Fruit fly (Drosophila melanogaster) whole organism, prepupa: Measurements from ENCODE around the gene alt.

Experiments
- Blimp-1 ChIP-seq: fragments of 200-800 bp; sonication (Bioruptor generic); optimal IDR thresholded peaks from 3 replicates; lab custom pipeline; 2017; ENCODE audit warnings: missing biosample characterization, missing genetic modification characterization, mild to moderate bottlenecking, moderate library complexity, missing genetic modification reagents
- CG10631 ChIP-seq: fragments of 200-800 bp; sonication (Bioruptor generic); optimal IDR thresholded peaks from 2 replicates; lab custom pipeline; 2016; ENCODE audit warnings: missing biosample characterization, missing genetic modification characterization
- CG11294 ChIP-seq: fragments of 200-800 bp; sonication (Bioruptor generic); IDR thresholded peaks from 2 replicates; pipeline ENCODE4 v1.3.6; 2022; ENCODE audit warnings: missing biosample characterization, missing genetic modification characterization
- CG3032 ChIP-seq: fragments of 200-800 bp; optimal IDR thresholded peaks from 2 replicates; lab custom pipeline; 2019; ENCODE audit warnings: missing biosample characterization, mild to moderate bottlenecking, missing genetic modification characterization, moderate library complexity
- CG32006 ChIP-seq: fragments of 200-800 bp; sonication (Bioruptor generic); optimal IDR thresholded peaks from 3 replicates; lab custom pipeline; 2017; ENCODE audit warnings: missing biosample characterization, mild to moderate bottlenecking, missing genetic modification characterization
- CG34406 ChIP-seq: fragments of 200-800 bp; sonication (Bioruptor generic); optimal IDR thresholded peaks from 3 replicates; lab custom pipeline; 2016; ENCODE audit warnings: missing biosample characterization, missing genetic modification characterization
- CG6163 ChIP-seq: fragments of 200-800 bp; sonication (Bioruptor generic); IDR thresholded peaks from 3 replicates; pipeline ENCODE4 v1.3.6; 2022; ENCODE audit warnings: missing biosample characterization, missing genetic modification characterization
- CG6276 ChIP-seq: fragments of 200-800 bp; sonication (Bioruptor generic); optimal IDR thresholded peaks from 2 replicates; lab custom pipeline; 2017; ENCODE audit warnings: missing biosample characterization, mild to moderate bottlenecking, missing genetic modification characterization
- CG6792 ChIP-seq: fragments of 200-800 bp; sonication (Bioruptor generic); optimal IDR thresholded peaks from 3 replicates; lab custom pipeline; 2016; ENCODE audit warnings: missing biosample characterization, missing genetic modification characterization
- CG6808 ChIP-seq: fragments of 200-800 bp; sonication (Bioruptor generic); optimal IDR thresholded peaks from 3 replicates; lab custom pipeline; 2017; ENCODE audit warnings: missing biosample characterization, missing genetic modification characterization, mild to moderate bottlenecking, moderate library complexity, missing genetic modification reagents
- CG6854 ChIP-seq: fragments of 200-800 bp; sonication (Bioruptor generic); optimal IDR thresholded peaks from 2 replicates; lab custom pipeline; 2017; ENCODE audit warnings: missing biosample characterization, mild to moderate bottlenecking, missing genetic modification characterization
- CG7368 ChIP-seq: fragments of 200-800 bp; sonication (Bioruptor generic); optimal IDR thresholded peaks from 3 replicates; lab custom pipeline; 2016; ENCODE audit warnings: missing biosample characterization, missing genetic modification characterization
- CG8632 ChIP-seq: fragments of 200-800 bp; sonication (Bioruptor generic); optimal IDR thresholded peaks from 3 replicates; lab custom pipeline; 2016; ENCODE audit warnings: missing biosample characterization, missing genetic modification characterization
- Eip78C ChIP-seq: fragments of 200-800 bp; sonication (Bioruptor generic); peaks from one replicate; lab custom pipeline; 2016; ENCODE audit warnings: missing biosample characterization, missing genetic modification characterization
- Eip93F ChIP-seq: fragments of 200-800 bp; sonication (Bioruptor generic); optimal IDR thresholded peaks from 2 replicates; lab custom pipeline; 2016; ENCODE audit warnings: missing biosample characterization, mild to moderate bottlenecking, missing genetic modification characterization
- Ets21C ChIP-seq: fragments of 200-800 bp; sonication (Bioruptor generic); optimal IDR thresholded peaks from 3 replicates; lab custom pipeline; 2016; ENCODE audit warnings: missing biosample characterization, missing genetic modification characterization
- Ets96B ChIP-seq: fragments of 200-800 bp; optimal IDR thresholded peaks from 2 replicates; lab custom pipeline; 2019; ENCODE audit warnings: missing biosample characterization, mild to moderate bottlenecking, missing genetic modification characterization, moderate library complexity
- Hr38 ChIP-seq: sonication (Bioruptor generic); optimal IDR thresholded peaks from 2 replicates; lab custom pipeline; 2016; ENCODE audit warnings: missing biosample characterization, missing genetic modification characterization
- Hr4 ChIP-seq: fragments of 200-800 bp; sonication (Bioruptor generic); optimal IDR thresholded peaks from 3 replicates; lab custom pipeline; 2016; ENCODE audit warnings: missing biosample characterization, missing genetic modification characterization
- Met ChIP-seq: fragments of 200-800 bp; sonication (Bioruptor generic); optimal IDR thresholded peaks from 3 replicates; lab custom pipeline; 2016; ENCODE audit warnings: missing biosample characterization, missing genetic modification characterization
- OdsH ChIP-seq: fragments of 200-800 bp; sonication (Bioruptor generic); optimal IDR thresholded peaks from 3 replicates; lab custom pipeline; 2016; ENCODE audit warnings: missing biosample characterization, missing genetic modification characterization
- Sox14 ChIP-seq: fragments of 200-800 bp; sonication (Bioruptor generic); optimal IDR thresholded peaks from 3 replicates; lab custom pipeline; 2016; ENCODE audit warnings: missing biosample characterization, missing genetic modification characterization
- achi ChIP-seq: fragments of 200-800 bp; sonication (Bioruptor generic); optimal IDR thresholded peaks from 3 replicates; lab custom pipeline; 2016; ENCODE audit warnings: missing biosample characterization, missing genetic modification characterization
- acj6 ChIP-seq: fragments of 200-800 bp; sonication (Bioruptor generic); optimal IDR thresholded peaks from 3 replicates; lab custom pipeline; 2016; ENCODE audit warnings: missing biosample characterization, missing genetic modification characterization
- cyc ChIP-seq: fragments of 200-800 bp; sonication (Bioruptor generic); optimal IDR thresholded peaks from 3 replicates; lab custom pipeline; 2016; ENCODE audit warnings: missing biosample characterization, missing genetic modification characterization
- dsx ChIP-seq: fragments of 200-800 bp; optimal IDR thresholded peaks from 3 replicates; lab custom pipeline; 2019; ENCODE audit warnings: missing biosample characterization, mild to moderate bottlenecking, missing genetic modification characterization, moderate library complexity; ENCODE audit not compliant: poor library complexity, severe bottlenecking
- eg ChIP-seq: fragments of 200-800 bp; sonication (Bioruptor generic); IDR thresholded peaks from 3 replicates; pipeline ENCODE4 v1.3.6; 2022; ENCODE audit warnings: missing biosample characterization, missing genetic modification characterization
- esn ChIP-seq: fragments of 200-800 bp; sonication (Bioruptor generic); optimal IDR thresholded peaks from 2 replicates; lab custom pipeline; 2016; ENCODE audit warnings: missing biosample characterization, mild to moderate bottlenecking, missing genetic modification characterization, moderate library complexity
- fd59A ChIP-seq: fragments of 200-800 bp; sonication (Bioruptor generic); optimal IDR thresholded peaks from 2 replicates; lab custom pipeline; 2017; ENCODE audit warnings: missing biosample characterization, mild to moderate bottlenecking, missing genetic modification characterization, missing genetic modification reagents
- fd85E ChIP-seq: fragments of 200-800 bp; sonication (Bioruptor generic); optimal IDR thresholded peaks from 3 replicates; lab custom pipeline; 2016; ENCODE audit warnings: missing biosample characterization, missing genetic modification characterization
- fkh ChIP-seq: fragments of 200-800 bp; sonication (Bioruptor generic); optimal IDR thresholded peaks from 3 replicates; lab custom pipeline; 2017; ENCODE audit warnings: missing biosample characterization, mild to moderate bottlenecking, missing genetic modification characterization, moderate library complexity
- svp ChIP-seq: fragments of 200-800 bp; sonication (Bioruptor generic); peaks from one replicate; lab custom pipeline; 2016; ENCODE audit warnings: missing biosample characterization, missing genetic modification characterization
- vri ChIP-seq: fragments of 200-800 bp; sonication (Bioruptor generic); optimal IDR thresholded peaks from 3 replicates; lab custom pipeline; 2016; ENCODE audit warnings: missing biosample characterization, mild to moderate bottlenecking, missing genetic modification characterization

alt gene

DNA sequence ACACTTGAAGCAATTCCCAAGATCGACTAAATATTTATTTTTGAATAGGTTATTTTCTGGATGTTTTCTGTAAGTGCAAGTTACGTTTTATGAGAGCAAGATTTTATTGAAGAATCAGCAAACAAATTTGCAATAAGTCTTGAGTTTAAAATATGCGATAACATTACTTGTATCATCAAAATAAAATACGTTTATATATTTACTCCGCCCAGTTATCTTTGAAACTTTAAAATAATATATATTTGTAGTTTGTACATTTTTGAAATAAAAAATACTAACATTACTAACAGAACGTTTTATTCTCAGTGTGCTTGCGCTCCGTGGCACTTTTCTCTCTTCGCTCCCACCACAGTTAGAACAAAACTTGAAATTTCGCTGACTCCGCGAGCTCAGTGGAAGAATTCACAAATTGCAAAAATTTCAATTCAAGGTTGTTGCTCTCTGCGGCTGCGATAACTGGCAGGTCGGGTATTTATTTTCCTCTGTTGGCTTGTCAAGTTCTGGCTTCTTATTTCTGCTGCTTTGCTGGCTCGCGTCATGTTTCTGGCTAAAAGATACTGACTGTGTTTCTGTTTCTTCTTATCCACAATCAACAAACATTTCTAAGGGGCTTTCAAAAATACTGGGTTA, 2.8 kb downstream of the alt start (continued):
- peak; percentile 86 for TF ChIP-seq acj6 (GFP tag; lab: Kevin White, UChicago)
- TF ChIP-seq Ets21C (GFP tag; lab: Kevin White, UChicago) = peak; percentile 78
- TF ChIP-seq Sox14 (GFP tag; lab: Kevin White, UChicago) = peak; percentile 89
- TF ChIP-seq fd85E (GFP tag; lab: Kevin White, UChicago) = peak; percentile 39
- TF ChIP-seq CG11294 (GFP tag; lab: Robert Waterston, UW) = 0 out of 2 replicates have a peak, but pooled peaks have one; percentile 60
- TF ChIP-seq CG34406 (GFP tag; lab: Kevin White, UChicago) = peak; percentile 88
- peak; percentile 80 for TF ChIP-seq CG3032
- peak; percentile 89 for TF ChIP-seq CG10631 (GFP tag; lab: Kevin White, UChicago)
- TF ChIP-seq CG6792 (GFP tag; lab: Kevin White, UChicago) = peak; percentile 87
- TF ChIP-seq Hr4 = peak; percentile 87
- peak; percentile 97 for TF ChIP-seq svp (GFP tag; lab: Kevin White, UChicago)
- peak; percentile 90 for TF ChIP-seq Eip93F (GFP tag; lab: Kevin White, UChicago)
- TF ChIP-seq CG7368 (GFP tag; lab: Kevin White, UChicago) = peak; percentile 77
- peak; percentile 84 for TF ChIP-seq vri (GFP tag; lab: Kevin White, UChicago)
- TF ChIP-seq, all 60 proteins: peak for 55

DNA sequence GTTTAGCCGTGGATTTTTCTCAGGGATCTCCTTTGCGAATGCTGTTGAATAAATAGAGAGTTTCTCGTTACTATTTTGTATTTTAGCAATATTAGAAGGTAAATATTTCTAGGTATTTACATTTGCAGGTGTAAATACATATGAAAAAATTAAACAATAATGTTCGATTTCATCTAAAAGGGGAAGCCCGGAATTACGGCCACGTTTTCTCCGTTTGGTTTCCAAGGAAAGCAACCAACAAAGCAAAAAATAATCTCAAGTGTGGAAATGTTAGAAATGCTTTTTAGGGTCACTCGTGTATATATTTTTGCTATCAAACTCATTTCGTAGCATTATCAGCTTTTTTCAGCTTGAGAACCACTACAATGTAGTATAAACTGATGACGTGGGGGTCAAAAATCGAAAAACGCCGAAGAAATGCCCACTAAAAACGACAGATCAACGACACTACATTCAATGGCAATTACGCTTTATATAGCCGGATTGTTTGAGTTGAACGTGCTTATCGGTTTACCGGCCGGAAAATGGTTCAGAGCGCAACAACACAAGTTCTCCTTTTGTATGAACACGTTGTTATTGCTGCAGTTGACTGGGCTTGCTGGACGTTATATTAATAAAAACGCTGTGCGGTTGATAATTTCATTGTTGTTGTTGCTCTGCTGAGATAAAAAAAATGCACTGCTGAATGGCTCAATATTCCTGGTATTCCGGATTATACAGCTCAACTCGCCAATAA, 4.0 kb downstream of the alt start:
- TF ChIP-seq svp (GFP tag; lab: Kevin White, UChicago) (peak; percentile 86), dsx (GFP tag; lab: Kevin White, UChicago) (peak; percentile 49), Met (no peak), achi (no peak), vri (GFP tag; lab: Kevin White, UChicago) (peak; percentile 44)
- TF ChIP-seq, all 60 proteins: peak for 3

dm6 chr3R:17670857-17671336, 11.4 kb downstream of the alt start, which contains the start of the genes CG7523 and Mps1:
Gene CG7523, minus strand, starts transcription at chr3R:17670895.
Gene Mps1, plus strand, starts transcription at chr3R:17671271.
- TF ChIP-seq cyc (GFP tag; lab: Kevin White, UChicago) (no peak), CG32006 (GFP tag; lab: Kevin White, UChicago) (no peak), Sox14 (GFP tag; lab: Kevin White, UChicago) (peak; percentile 90), dsx (GFP tag; lab: Kevin White, UChicago) (peak; percentile 16), CG6276 (GFP tag; lab: Kevin White, UChicago) (no peak), esn (GFP tag; lab: Kevin White, UChicago) (no peak), CG6163 (GFP tag; lab: Robert Waterston, UW) (no peak), CG6808 (GFP tag; lab: Kevin White, UChicago) (no peak), Eip78C (GFP tag; lab: Kevin White, UChicago) (no peak), CG6854 (GFP tag; lab: Kevin White, UChicago) (no peak), fkh (GFP tag; lab: Kevin White, UChicago) (peak; percentile 100), achi (no peak)

DNA sequence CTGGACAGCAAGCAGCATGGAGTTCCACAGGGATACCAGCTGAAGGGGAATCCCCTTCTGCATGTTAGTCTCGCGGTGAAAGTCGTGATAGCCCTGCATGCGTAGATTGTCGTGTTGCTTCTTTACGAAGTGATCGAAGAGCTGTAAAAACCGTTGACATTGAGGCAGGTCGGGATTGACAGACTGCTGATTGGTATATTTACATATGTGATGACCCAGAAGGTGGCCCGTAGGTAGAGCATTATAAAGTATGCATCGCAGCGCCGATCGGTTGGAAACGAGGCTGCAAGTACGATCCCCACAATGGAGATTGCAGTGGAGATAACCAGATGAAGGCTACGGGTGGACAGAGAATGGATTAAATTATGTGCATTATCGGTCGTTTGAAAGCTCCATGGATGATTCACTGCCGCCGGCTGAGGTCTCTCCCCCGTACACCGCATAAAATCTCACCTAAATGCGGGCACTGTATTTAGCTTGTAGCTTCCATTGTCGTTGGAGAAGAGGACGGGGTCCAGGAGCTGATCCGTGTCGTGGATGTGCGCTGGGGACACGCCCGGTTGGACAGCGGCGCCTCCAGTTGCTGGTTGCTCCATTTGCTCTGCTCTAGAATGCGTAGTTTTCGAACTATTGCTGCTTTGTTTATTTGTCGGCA, 12.0 kb downstream of the alt start:
- TF ChIP-seq fd85E (GFP tag; lab: Kevin White, UChicago) (no peak), svp (GFP tag; lab: Kevin White, UChicago) (peak; percentile 97)

DNA sequence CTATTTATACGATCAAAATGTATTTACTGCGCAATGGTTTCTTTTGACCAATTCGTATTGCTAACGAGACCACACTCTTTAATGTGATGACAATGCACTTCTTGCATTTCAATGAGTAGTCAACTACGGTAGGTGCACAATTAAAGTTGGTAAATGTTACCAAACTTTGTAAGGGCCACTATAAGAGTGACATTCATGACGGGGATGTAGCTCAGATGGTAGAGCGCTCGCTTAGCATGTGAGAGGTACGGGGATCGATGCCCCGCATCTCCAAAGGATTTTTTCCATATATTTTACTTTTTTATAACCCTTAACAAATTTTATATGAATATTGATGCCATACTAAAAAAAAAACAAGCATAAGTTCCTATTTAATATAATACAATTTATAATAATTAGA, 14.3 kb downstream of the alt start:
- TF ChIP-seq OdsH (GFP tag; lab: Kevin White, UChicago) = no peak
- TF ChIP-seq CG10631 (GFP tag; lab: Kevin White, UChicago) = no peak
- TF ChIP-seq Hr4 = no peak
- TF ChIP-seq CG8632 (GFP tag; lab: Kevin White, UChicago) = no peak
- TF ChIP-seq CG6808 (GFP tag; lab: Kevin White, UChicago) = no peak
- no peak for TF ChIP-seq fd59A (GFP tag; lab: Kevin White, UChicago)
- no peak for TF ChIP-seq Blimp-1 (GFP tag; lab: Kevin White, UChicago)
- no peak for TF ChIP-seq CG6854 (GFP tag; lab: Kevin White, UChicago)
- TF ChIP-seq eg (GFP tag; lab: Robert Waterston, UW) = no peak
- TF ChIP-seq Sox14 (GFP tag; lab: Kevin White, UChicago) = no peak
- no peak for TF ChIP-seq dsx (GFP tag; lab: Kevin White, UChicago)
- TF ChIP-seq fkh (GFP tag; lab: Kevin White, UChicago) = no peak
- no peak for TF ChIP-seq Hr38 (GFP tag; lab: Kevin White, UChicago)
- no peak for TF ChIP-seq Eip78C (GFP tag; lab: Kevin White, UChicago)
- no peak for TF ChIP-seq Ets96B (tag; lab: Kevin White, UChicago)
- TF ChIP-seq, all 60 proteins: peak for 0
